Worm (Caenorhabditis elegans) whole organism, young adult: ENCODE results near the gene pfd-1.

ENCODE experiments used
- B0261.1 ChIP-seq: sonication (generic microtip); optimal IDR thresholded peaks from 2 replicates; lab custom pipeline; 2016; ENCODE audit warnings: mild to moderate bottlenecking, missing genetic modification characterization, moderate library complexity, missing compliant biosample characterization
- D2030.7 ChIP-seq: fragments of 200-800 bp; sonication (Bioruptor generic); IDR thresholded peaks from 2 replicates; pipeline ENCODE4 v1.3.6; 2022; ENCODE audit warnings: missing genetic modification reagents, missing genetic modification characterization, missing compliant biosample characterization
- F10E7.11 ChIP-seq: sonication (generic microtip); optimal IDR thresholded peaks from 2 replicates; lab custom pipeline; 2017; ENCODE audit warnings: mild to moderate bottlenecking, missing genetic modification characterization, moderate library complexity, missing compliant biosample characterization
- F23B12.7 ChIP-seq: sonication (generic microtip); optimal IDR thresholded peaks from 2 replicates; lab custom pipeline; 2017; ENCODE audit warnings: missing genetic modification characterization, mild to moderate bottlenecking, missing compliant biosample characterization, antibody characterized with exemption, moderate library complexity; ENCODE audit not compliant: insufficient read depth
- F33H1.4 ChIP-seq: fragments of 200-800 bp; sonication (Bioruptor generic); IDR thresholded peaks from 2 replicates; pipeline ENCODE4 v1.3.6; 2022; ENCODE audit warnings: missing genetic modification reagents, missing genetic modification characterization, missing compliant biosample characterization
- F39B2.1 ChIP-seq: fragments of 200-800 bp; sonication (Bioruptor generic); IDR thresholded peaks from 2 replicates; pipeline ENCODE4 v1.3.6; 2022; ENCODE audit warnings: missing genetic modification reagents, missing genetic modification characterization, missing compliant biosample characterization
- F57A8.1 ChIP-seq: fragments of 200-800 bp; sonication (Bioruptor generic); optimal IDR thresholded peaks from 2 replicates; lab custom pipeline; 2018; ENCODE audit warnings: mild to moderate bottlenecking, missing genetic modification characterization, moderate library complexity, missing compliant biosample characterization
- T07F8.4 ChIP-seq: sonication (generic microtip); optimal IDR thresholded peaks from 2 replicates; lab custom pipeline; 2016; ENCODE audit warnings: mild to moderate bottlenecking, missing genetic modification characterization, moderate library complexity, missing compliant biosample characterization
- Y67H2A.10 ChIP-seq: fragments of 200-800 bp; sonication (Bioruptor generic); conservative IDR thresholded peaks from 2 replicates; pipeline ENCODE4 v1.3.6; 2022; ENCODE audit warnings: missing genetic modification reagents, missing genetic modification characterization, missing compliant biosample characterization
- Y95B8A.8 ChIP-seq: fragments of 200-800 bp; sonication (Bioruptor generic); IDR thresholded peaks from 2 replicates; pipeline ENCODE4 v1.3.6; 2022; ENCODE audit warnings: missing genetic modification reagents, missing genetic modification characterization, missing compliant biosample characterization
- akir-1 ChIP-seq: fragments of 200-800 bp; sonication (Bioruptor generic); optimal IDR thresholded peaks from 2 replicates; lab custom pipeline; 2018; ENCODE audit warnings: mild to moderate bottlenecking, missing genetic modification characterization, moderate library complexity, missing compliant biosample characterization
- aptf-3 ChIP-seq: fragments of 200-800 bp; sonication (Bioruptor generic); IDR thresholded peaks from 2 replicates; pipeline ENCODE4 v1.3.6; 2022; ENCODE audit warnings: missing genetic modification characterization, missing compliant biosample characterization
- atf-7 ChIP-seq: sonication (generic microtip); optimal IDR thresholded peaks from 2 replicates; lab custom pipeline; 2017; ENCODE audit warnings: mild to moderate bottlenecking, missing genetic modification characterization, missing compliant biosample characterization
- bed-1 ChIP-seq: fragments of 200-800 bp; sonication (Bioruptor generic); IDR thresholded peaks from 2 replicates; pipeline ENCODE4 v1.3.6; 2022; ENCODE audit warnings: missing genetic modification reagents, missing genetic modification characterization, missing compliant biosample characterization
- ccch-3 ChIP-seq: fragments of 200-800 bp; sonication (Bioruptor generic); optimal IDR thresholded peaks from 2 replicates; lab custom pipeline; 2018; ENCODE audit warnings: mild to moderate bottlenecking, missing genetic modification characterization, missing compliant biosample characterization
- ceh-100 ChIP-seq: fragments of 200-800 bp; sonication (Bioruptor generic); IDR thresholded peaks from 2 replicates; pipeline ENCODE4 v1.3.6; 2022; ENCODE audit warnings: missing genetic modification reagents, missing genetic modification characterization, missing compliant biosample characterization
- ceh-58 ChIP-seq: fragments of 200-800 bp; sonication (Bioruptor generic); IDR thresholded peaks from 2 replicates; pipeline ENCODE4 v1.3.6; 2022; ENCODE audit warnings: missing genetic modification characterization, missing compliant biosample characterization
- ceh-79 ChIP-seq: sonication (generic microtip); optimal IDR thresholded peaks from 2 replicates; lab custom pipeline; 2017; ENCODE audit warnings: mild to moderate bottlenecking, missing genetic modification characterization, missing compliant biosample characterization
- die-1 ChIP-seq: sonication (generic microtip); optimal IDR thresholded peaks from 2 replicates; lab custom pipeline; 2016; ENCODE audit warnings: missing genotype, mild to moderate bottlenecking, missing genetic modification characterization, missing compliant biosample characterization
- efl-1 ChIP-seq: fragments of 150-350 bp; optimal IDR thresholded peaks from 2 replicates; lab custom pipeline; 2014; ENCODE audit warnings: missing biosample characterization, missing genetic modification reagents, missing genetic modification characterization
- egl-18 ChIP-seq: fragments of 200-800 bp; sonication (Bioruptor generic); IDR thresholded peaks from 2 replicates; pipeline ENCODE4 v1.3.6; 2022; ENCODE audit warnings: missing genetic modification reagents, missing genetic modification characterization, missing compliant biosample characterization
- hlh-26 ChIP-seq: fragments of 200-800 bp; sonication (Bioruptor generic); conservative IDR thresholded peaks from 2 replicates; pipeline ENCODE4 v1.3.6; 2022; ENCODE audit warnings: missing genetic modification reagents, missing genetic modification characterization, missing compliant biosample characterization
- hmg-1.2 ChIP-seq: fragments of 200-800 bp; sonication (Bioruptor generic); IDR thresholded peaks from 2 replicates; pipeline ENCODE4 v1.3.6; 2022; ENCODE audit warnings: missing genetic modification reagents, missing genetic modification characterization, missing compliant biosample characterization
- let-526 ChIP-seq: fragments of 200-800 bp; sonication (Bioruptor generic); IDR thresholded peaks from 2 replicates; pipeline ENCODE4 v1.3.6; 2022; ENCODE audit warnings: missing genetic modification reagents, missing genetic modification characterization, missing compliant biosample characterization
- let-607 ChIP-seq, 2 experiments: fragments of 200-800 bp in 1 of 2; sonication (Bioruptor generic) in 1 of 2; sonication (generic microtip) in 1 of 2; optimal IDR thresholded peaks; 2 replicates each; lab custom pipeline; 2016 to 2018; ENCODE audit warnings: mild to moderate bottlenecking in 2 of 2, missing compliant biosample characterization in 2 of 2, missing genetic modification characterization in 2 of 2, moderate library complexity in 2 of 2, missing genotype in 1 of 2
- mxl-1 ChIP-seq: sonication (generic microtip); optimal IDR thresholded peaks from 2 replicates; lab custom pipeline; 2016; ENCODE audit warnings: missing genetic modification characterization, missing compliant biosample characterization
- nhr-27 ChIP-seq: fragments of 200-800 bp; sonication (Bioruptor generic); optimal IDR thresholded peaks from 2 replicates; lab custom pipeline; 2018; ENCODE audit warnings: mild to moderate bottlenecking, missing genetic modification characterization, moderate library complexity, missing compliant biosample characterization
- pha-4 ChIP-seq: fragments of 150-350 bp; sonication (generic microtip); optimal IDR thresholded peaks from 2 replicates; lab custom pipeline; 2014; ENCODE audit warnings: missing biosample characterization, missing genetic modification reagents, missing genetic modification characterization
- rcor-1 ChIP-seq: fragments of 200-800 bp; sonication (Bioruptor generic); IDR thresholded peaks from 2 replicates; pipeline ENCODE4 v1.3.6; 2022; ENCODE audit warnings: missing genetic modification reagents, missing genetic modification characterization, missing compliant biosample characterization
- rpc-1 ChIP-seq, 2 experiments: fragments of 150-350 bp in 1 of 2; sonication (generic microtip) in 1 of 2; optimal IDR thresholded peaks; 2 replicates each; lab custom pipeline; 2014 to 2018; ENCODE audit warnings: missing biosample characterization in 1 of 2, missing genetic modification characterization in 1 of 2, missing genetic modification reagents in 1 of 2, missing genotype in 1 of 2
- snpc-1.3 ChIP-seq: sonication (generic microtip); optimal IDR thresholded peaks from 2 replicates; lab custom pipeline; 2017; ENCODE audit warnings: missing genetic modification characterization, mild to moderate bottlenecking, missing compliant biosample characterization, antibody characterized with exemption, moderate library complexity, missing genotype, missing genetic modification reagents; ENCODE audit not compliant: insufficient read depth
- snpc-3.4 ChIP-seq: sonication (generic microtip); optimal IDR thresholded peaks from 2 replicates; lab custom pipeline; 2017; ENCODE audit warnings: missing genetic modification characterization, mild to moderate bottlenecking, missing compliant biosample characterization, antibody characterized with exemption, moderate library complexity, missing genotype, missing genetic modification reagents
- snpc-4 ChIP-seq, 5 experiments: fragments of 150-350 bp in 1 of 5; sonication (generic microtip) in 4 of 5; optimal IDR thresholded peaks; 2 replicates each; lab custom pipeline; 2014 to 2018; ENCODE audit warnings: missing genetic modification characterization in 5 of 5, missing biosample characterization in 3 of 5, antibody characterized with exemption in 2 of 5, mild to moderate bottlenecking in 2 of 5, missing compliant biosample characterization in 2 of 5, missing genotype in 2 of 5, moderate library complexity in 2 of 5, missing genetic modification reagents in 1 of 5
- somi-1 ChIP-seq: fragments of 200-800 bp; sonication (Bioruptor generic); optimal IDR thresholded peaks from 2 replicates; lab custom pipeline; 2018; ENCODE audit warnings: mild to moderate bottlenecking, missing genetic modification characterization, missing compliant biosample characterization
- sptf-2 ChIP-seq: fragments of 200-800 bp; sonication (Bioruptor generic); optimal IDR thresholded peaks from 2 replicates; lab custom pipeline; 2018; ENCODE audit warnings: mild to moderate bottlenecking, missing genetic modification characterization, missing compliant biosample characterization
- tbx-9 ChIP-seq: sonication (generic microtip); optimal IDR thresholded peaks from 2 replicates; lab custom pipeline; 2016; ENCODE audit warnings: borderline replicate concordance, missing genetic modification characterization, inconsistent platforms, missing compliant biosample characterization
- ztf-25 ChIP-seq: fragments of 200-800 bp; sonication (Bioruptor generic); IDR thresholded peaks from 2 replicates; pipeline ENCODE4 v1.3.6; 2022; ENCODE audit warnings: missing genetic modification reagents, missing genetic modification characterization, missing compliant biosample characterization
- ztf-28 ChIP-seq: fragments of 200-800 bp; sonication (Bioruptor generic); IDR thresholded peaks from 2 replicates; pipeline ENCODE4 v1.3.6; 2022; ENCODE audit warnings: missing genetic modification reagents, missing genetic modification characterization, missing compliant biosample characterization
- ztf-3 ChIP-seq: fragments of 200-800 bp; sonication (Bioruptor generic); optimal IDR thresholded peaks from 2 replicates; lab custom pipeline; 2018; ENCODE audit warnings: mild to moderate bottlenecking, missing genetic modification characterization, missing compliant biosample characterization

pfd-1 gene

DNA sequence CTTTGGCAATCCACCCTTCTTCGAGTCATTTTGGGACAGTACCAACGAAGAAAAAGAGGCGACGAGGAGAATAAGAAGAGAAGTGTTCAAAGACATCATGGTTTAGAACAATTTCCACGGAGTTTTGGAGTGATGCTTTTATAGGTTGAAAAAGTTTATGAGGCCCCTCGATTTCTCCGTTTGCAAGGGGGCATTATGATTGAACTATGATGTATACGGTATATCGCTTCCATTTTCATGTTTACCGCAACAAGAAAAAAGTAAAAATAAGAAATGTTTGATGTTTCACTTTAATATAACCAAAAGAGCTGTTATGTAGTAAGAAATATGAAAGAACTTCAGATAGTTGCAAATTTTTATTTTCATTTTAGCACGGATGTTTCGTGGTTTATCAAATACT lies 48.5 kb upstream of the pfd-1 start, which contains the start of gene srlf-18:
TSS of gene srlf-18 (minus strand) at position 101 of the 400 bp plus-strand sequence.
- TF ChIP-seq egl-18 (GFP tag; lab: Robert Waterston, UW) (no peak), ztf-28 (GFP tag; lab: Robert Waterston, UW) (no peak), T07F8.4 (tag; lab: Kevin White, UChicago) (no peak), efl-1 (GFP tag; lab: Kevin White, UChicago) (no peak), snpc-1.3 (tag; lab: Kevin White, UChicago) (no peak), rcor-1 (GFP tag; lab: Robert Waterston, UW) (no peak)
- TF ChIP-seq, all 124 proteins: peak for 0

DNA sequence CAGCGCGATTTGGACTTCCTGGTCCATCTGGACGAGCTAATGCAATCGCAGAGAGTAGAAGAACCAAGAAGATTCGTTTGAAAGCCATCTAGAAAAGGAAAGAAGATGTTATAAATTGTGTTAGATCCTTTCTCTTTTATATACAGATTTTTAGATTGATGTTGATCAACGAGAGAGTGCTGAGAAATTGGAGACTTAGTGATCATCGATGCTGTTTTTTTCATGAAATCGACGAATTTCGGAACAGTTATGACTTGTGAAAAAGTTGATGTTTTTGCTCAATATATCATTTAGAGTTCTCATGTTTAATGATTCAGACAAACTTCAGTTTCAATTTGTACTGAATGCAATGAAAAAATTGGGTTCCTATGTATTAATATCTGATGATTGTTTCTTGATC lies 47.3 kb upstream of the pfd-1 start, which contains the start of gene srlf-17:
TSS of gene srlf-17 (minus strand) at position 101 of the 400 bp plus-strand sequence.
- TF ChIP-seq ceh-100 (GFP tag; lab: Robert Waterston, UW) = no peak
- no peak for TF ChIP-seq snpc-4 (GFP tag; optimal IDR thresholded peaks at IDR 0.05; lab: Kevin White, UChicago)
- no peak for TF ChIP-seq snpc-4 (tag; optimal IDR thresholded peaks at IDR 0.05; lab: Kevin White, UChicago)
- no peak for TF ChIP-seq Y95B8A.8 (GFP tag; lab: Robert Waterston, UW)
- no peak for TF ChIP-seq let-607 (tag; optimal IDR thresholded peaks at IDR 0.05; lab: Kevin White, UChicago)
- TF ChIP-seq tbx-9 = no peak
- TF ChIP-seq F39B2.1 (GFP tag; lab: Robert Waterston, UW) = no peak
- no peak for TF ChIP-seq hlh-26
- TF ChIP-seq ccch-3 = no peak
- no peak for TF ChIP-seq F33H1.4
- no peak for TF ChIP-seq hmg-1.2 (GFP tag; lab: Robert Waterston, UW)
- TF ChIP-seq D2030.7 (GFP tag; lab: Robert Waterston, UW) = no peak

DNA sequence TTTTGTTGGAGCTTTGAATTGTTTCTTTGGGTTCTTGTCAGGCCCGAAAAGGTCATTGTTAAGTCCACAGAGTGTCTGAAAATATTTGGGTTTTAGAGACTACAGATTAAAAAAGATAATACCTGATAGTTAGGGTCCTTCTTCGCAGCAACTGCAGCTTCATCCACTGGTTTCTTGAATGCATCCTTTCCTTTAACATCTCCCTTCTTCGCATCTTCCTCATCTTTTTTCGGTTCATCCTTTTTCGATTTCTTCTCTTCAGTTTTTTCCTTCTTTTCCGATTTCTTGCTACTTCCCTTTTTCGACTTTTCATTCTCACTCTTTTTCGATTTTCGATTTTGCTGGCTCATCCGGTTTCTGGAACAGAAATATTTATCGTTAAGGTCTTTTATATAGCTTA lies 46.4 kb upstream of the pfd-1 start:
- no peak for TF ChIP-seq rpc-1 (optimal IDR thresholded peaks at IDR 0.05; lab: Kevin White, UChicago)
- TF ChIP-seq rpc-1 (tag; optimal IDR thresholded peaks at IDR 0.05; lab: Kevin White, UChicago) = no peak
- TF ChIP-seq F23B12.7 (tag; lab: Kevin White, UChicago) = no peak

DNA sequence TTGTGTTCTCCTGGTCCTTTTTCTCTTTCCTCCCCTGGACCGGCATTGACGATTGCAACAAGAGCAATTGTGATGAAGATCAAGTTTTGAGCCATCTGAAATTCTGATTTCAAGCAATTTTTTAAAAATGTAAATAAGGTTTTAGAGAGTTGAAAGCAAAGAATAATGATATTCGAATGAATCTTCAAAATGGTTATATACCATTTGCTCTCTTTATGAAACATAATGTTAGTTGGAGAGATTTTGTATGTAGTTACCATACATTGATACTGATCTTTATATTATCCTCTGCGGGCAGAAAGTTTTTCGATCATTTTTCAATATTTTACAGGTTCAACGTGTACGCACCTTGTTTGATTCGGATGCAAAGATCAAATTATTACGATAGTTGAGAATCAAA lies 44.2 kb upstream of the pfd-1 start, which contains the start of gene srlf-24:
TSS of gene srlf-24 (minus strand) at position 101 of the 400 bp plus-strand sequence.
- TF ChIP-seq akir-1 (GFP tag; lab: Kevin White, UChicago) (no peak), B0261.1 (tag; lab: Kevin White, UChicago) (no peak), rpc-1 (optimal IDR thresholded peaks at IDR 0.05; lab: Kevin White, UChicago) (no peak), rpc-1 (tag; optimal IDR thresholded peaks at IDR 0.05; lab: Kevin White, UChicago) (no peak), ztf-3 (GFP tag; lab: Kevin White, UChicago) (no peak), pha-4 (no peak), let-526 (GFP tag; lab: Robert Waterston, UW) (no peak), efl-1 (GFP tag; lab: Kevin White, UChicago) (no peak), egl-18 (GFP tag; lab: Robert Waterston, UW) (no peak), sptf-2 (no peak), bed-1 (GFP tag; lab: Robert Waterston, UW) (no peak), somi-1 (no peak), tbx-9 (no peak), F10E7.11 (tag; lab: Kevin White, UChicago) (no peak)
- TF ChIP-seq, all 124 proteins: peak for 0

DNA sequence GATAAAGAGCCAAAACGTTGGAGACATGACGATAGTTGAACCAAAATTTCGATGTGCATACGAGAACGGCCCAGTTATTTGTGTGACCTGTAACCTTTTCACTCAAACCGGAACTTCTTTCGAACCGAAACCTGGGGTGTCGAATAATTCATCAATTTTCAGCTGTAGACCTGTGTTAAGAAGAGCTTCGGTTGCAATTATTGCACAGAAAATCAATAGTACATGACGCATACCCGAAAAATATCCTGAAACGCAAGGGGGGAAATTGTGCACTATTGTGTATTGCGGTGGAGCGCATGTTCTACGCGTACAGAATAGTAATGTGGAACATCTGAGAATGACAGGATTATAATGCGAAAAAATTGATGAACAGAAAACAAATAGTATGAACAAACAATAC lies 40.1 kb upstream of the pfd-1 start, which contains the start of gene pigk-1:
TSS of gene pigk-1 (minus strand) at position 248 of the 400 bp plus-strand sequence.
- peak; percentile 43 for TF ChIP-seq snpc-3.4 (tag; lab: Kevin White, UChicago)
- TF ChIP-seq nhr-27 (tag; lab: Kevin White, UChicago) = no peak
- TF ChIP-seq atf-7 = no peak
- 0 out of 2 replicates have a peak, but pooled peaks have one; percentile 76 for TF ChIP-seq ceh-58 (GFP tag; lab: Robert Waterston, UW)
- no peak for TF ChIP-seq mxl-1 (tag; lab: Kevin White, UChicago)
- no peak for TF ChIP-seq F57A8.1 (GFP tag; lab: Kevin White, UChicago)
- no peak for TF ChIP-seq hlh-26
- TF ChIP-seq Y67H2A.10 (GFP tag; lab: Robert Waterston, UW) = no peak
- TF ChIP-seq F10E7.11 (tag; lab: Kevin White, UChicago) = no peak
- TF ChIP-seq die-1 (tag; lab: Kevin White, UChicago) = no peak
- TF ChIP-seq ztf-25 = no peak
- no peak for TF ChIP-seq ceh-79 (tag; lab: Kevin White, UChicago)
- TF ChIP-seq F39B2.1 (GFP tag; lab: Robert Waterston, UW) = peak; percentile 83
- TF ChIP-seq T07F8.4 (tag; lab: Kevin White, UChicago) = no peak
- TF ChIP-seq ccch-3 = no peak
- peak; percentile 17; the same call in 1 of the 2 replicates for TF ChIP-seq aptf-3 (GFP tag; lab: Robert Waterston, UW)
- no peak for TF ChIP-seq let-526 (GFP tag; lab: Robert Waterston, UW)
